Worm (Caenorhabditis elegans): Measurements from ENCODE around the gene F42G2.2.

Gene F42G2.2

ce11 chrII:2385495-2385894 is 36.5 kb upstream of the F42G2.2 start, which contains the start of gene F16G10.9:
F16G10.9 (minus strand) TSS chrII:2385595.
- TF ChIP-seq sdc-2 (tag; optimal IDR thresholded peaks at IDR 0.05) = no peak
- TF ChIP-seq fkh-6 (tag; optimal IDR thresholded peaks at IDR 0.05) = no peak
- no peak for TF ChIP-seq Y22D7AL.16 (tag; optimal IDR thresholded peaks at IDR 0.05)
- no peak for TF ChIP-seq ceh-48 (tag; optimal IDR thresholded peaks at IDR 0.05)
- TF ChIP-seq T23F11.4 (GFP tag; optimal IDR thresholded peaks at IDR 0.05) = no peak
- no peak for TF ChIP-seq odd-2 (tag; optimal IDR thresholded peaks at IDR 0.05)
- no peak for TF ChIP-seq ceh-14 (tag; optimal IDR thresholded peaks at IDR 0.05)
- TF ChIP-seq unc-55 (GFP tag; optimal IDR thresholded peaks at IDR 0.05) = no peak
- no peak for TF ChIP-seq K09A11.1 (tag; optimal IDR thresholded peaks at IDR 0.05; ENCODE audit: insufficient read depth)
- TF ChIP-seq unc-86 (tag; optimal IDR thresholded peaks at IDR 0.05) = no peak
- no peak for TF ChIP-seq ceh-6 (GFP tag; optimal IDR thresholded peaks at IDR 0.05)

- TF ChIP-seq lim-6 (tag; optimal IDR thresholded peaks at IDR 0.05) = no peak
- TF ChIP-seq ttx-3 (tag; optimal IDR thresholded peaks at IDR 0.05) = no peak
- no peak for TF ChIP-seq pros-1 (tag; optimal IDR thresholded peaks at IDR 0.05)
- TF ChIP-seq lin-11 (tag; optimal IDR thresholded peaks at IDR 0.05) = no peak
These were observed 31.1 kb upstream of the F42G2.2 start, which contains the start of gene F16G10.10 for ce11 chrII:2390884-2391283. F16G10.10 (minus strand) TSS chrII:2390984.

ce11 chrII:2393821-2394220 is 28.2 kb upstream of the F42G2.2 start, which contains the start of gene F16G10.11:
F16G10.11 (minus strand) TSS chrII:2393921.
- TF ChIP-seq pat-9 (tag; optimal IDR thresholded peaks at IDR 0.05) = no peak
- TF ChIP-seq ref-2 (tag; optimal IDR thresholded peaks at IDR 0.05) = no peak
- no peak for TF ChIP-seq gmeb-2 (tag; optimal IDR thresholded peaks at IDR 0.05)
- TF ChIP-seq ceh-30 (tag; optimal IDR thresholded peaks at IDR 0.05) = no peak
- TF ChIP-seq ceh-9 (tag; optimal IDR thresholded peaks at IDR 0.05) = no peak
- no peak for TF ChIP-seq ceh-19 (GFP tag; optimal IDR thresholded peaks at IDR 0.05)
- no peak for TF ChIP-seq ztf-16 (tag; optimal IDR thresholded peaks at IDR 0.05)
- no peak for TF ChIP-seq mec-3 (tag; optimal IDR thresholded peaks at IDR 0.05; ENCODE audit: borderline replicate concordance)
- no peak for TF ChIP-seq ceh-34 (tag; optimal IDR thresholded peaks at IDR 0.05)
- no peak for TF ChIP-seq ceh-48 (tag; optimal IDR thresholded peaks at IDR 0.05)
- TF ChIP-seq pax-1 (tag; optimal IDR thresholded peaks at IDR 0.05) = no peak
- no peak for TF ChIP-seq madf-2 (tag; optimal IDR thresholded peaks at IDR 0.05)
- no peak for TF ChIP-seq ama-1 (optimal IDR thresholded peaks at IDR 0.05)

- no peak for TF ChIP-seq F13H6.1 (tag; optimal IDR thresholded peaks at IDR 0.05)
- TF ChIP-seq ama-1 (optimal IDR thresholded peaks at IDR 0.05) = no peak
- no peak for TF ChIP-seq dve-1 (tag; optimal IDR thresholded peaks at IDR 0.05)
- TF ChIP-seq C38D4.7 (GFP tag; optimal IDR thresholded peaks at IDR 0.05) = no peak
- TF ChIP-seq pag-3 (tag; optimal IDR thresholded peaks at IDR 0.05; ENCODE audit: borderline replicate concordance) = no peak
- TF ChIP-seq hlh-15 (tag; optimal IDR thresholded peaks at IDR 0.05) = no peak
- no peak for TF ChIP-seq unc-42 (tag; optimal IDR thresholded peaks at IDR 0.05)
- TF ChIP-seq ttx-3 (tag; optimal IDR thresholded peaks at IDR 0.05) = no peak
- no peak for TF ChIP-seq C08G9.2 (tag; optimal IDR thresholded peaks at IDR 0.05)
- no peak for TF ChIP-seq K02D7.2 (tag; optimal IDR thresholded peaks at IDR 0.05)
- no peak for TF ChIP-seq fax-1 (tag; optimal IDR thresholded peaks at IDR 0.05)
- TF ChIP-seq unc-86 (tag; optimal IDR thresholded peaks at IDR 0.05) = no peak
- TF ChIP-seq ceh-34 (tag; optimal IDR thresholded peaks at IDR 0.05) = no peak
- no peak for TF ChIP-seq ceh-45 (GFP tag; IDR thresholded peaks at IDR 0.05)
- no peak for TF ChIP-seq madf-2 (tag; optimal IDR thresholded peaks at IDR 0.05)
These were observed 26.1 kb upstream of the F42G2.2 start, which contains the start of gene F16G10.13 for ce11 chrII:2395864-2396263. F16G10.13 (minus strand) TSS chrII:2395964.
